Worm (Caenorhabditis elegans): Measurements from ENCODE around the gene imb-2.

DNA sequence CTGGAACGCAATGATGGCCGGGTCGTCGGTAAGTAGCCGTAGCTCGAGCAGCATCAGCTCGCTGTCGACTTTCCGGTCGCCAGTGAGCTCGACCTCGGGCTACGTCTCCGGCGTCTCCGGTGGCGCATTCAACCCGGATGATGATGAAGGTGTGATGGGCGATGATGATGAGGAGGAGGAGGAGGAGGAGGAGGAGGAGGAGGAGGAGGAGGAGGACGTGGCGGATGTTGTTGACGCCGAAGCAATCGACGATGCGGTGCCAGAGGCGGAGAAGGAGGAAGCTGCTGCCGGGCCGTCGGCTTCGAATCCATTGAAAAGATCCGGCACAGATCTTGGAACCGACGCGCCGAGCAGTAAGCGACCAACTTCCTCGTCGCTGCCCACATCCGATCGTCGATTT is 46.3 kb upstream of the imb-2 start:
- no peak for TF ChIP-seq ref-1 (GFP tag; conservative IDR thresholded peaks at IDR 0.05)
- no peak for TF ChIP-seq ztf-29 (GFP tag; IDR thresholded peaks at IDR 0.05)
- no peak for TF ChIP-seq ztf-23 (GFP tag; IDR thresholded peaks at IDR 0.05)
- TF ChIP-seq cog-1 (tag; optimal IDR thresholded peaks at IDR 0.05), result no peak
